Worm (Caenorhabditis elegans) whole organism, L2 larva: ENCODE data around the gene F56B3.9.

Experiments
- F13H6.1 ChIP-seq: sonication (generic microtip); optimal IDR thresholded peaks from 2 replicates; lab custom pipeline; 2016; ENCODE audit warnings: missing genetic modification characterization, missing compliant biosample characterization
- R02D3.7 ChIP-seq: fragments of 150-350 bp; optimal IDR thresholded peaks from 2 replicates; lab custom pipeline; 2014; ENCODE audit warnings: missing biosample characterization, missing genetic modification characterization
- Y55F3AM.14 ChIP-seq: fragments of 200-800 bp; sonication (Bioruptor generic); optimal IDR thresholded peaks from 2 replicates; lab custom pipeline; 2018; ENCODE audit warnings: mild to moderate bottlenecking, missing genetic modification characterization, missing compliant biosample characterization
- alr-1 ChIP-seq: fragments of 150-350 bp; optimal IDR thresholded peaks from 2 replicates; lab custom pipeline; 2014; ENCODE audit warnings: missing biosample characterization, missing genetic modification characterization
- ceh-16 ChIP-seq: fragments of 150-350 bp; optimal IDR thresholded peaks from 2 replicates; lab custom pipeline; 2014; ENCODE audit warnings: missing biosample characterization, missing genetic modification characterization
- crh-2 ChIP-seq: sonication (generic microtip); optimal IDR thresholded peaks from 2 replicates; lab custom pipeline; 2017; ENCODE audit warnings: missing biosample characterization, missing genetic modification characterization
- egl-27 ChIP-seq: sonication (generic microtip); optimal IDR thresholded peaks from 3 replicates; lab custom pipeline; 2017; ENCODE audit warnings: missing biosample characterization, missing genetic modification reagents, missing genetic modification characterization
- elt-1 ChIP-seq: fragments of 150-350 bp; optimal IDR thresholded peaks from 2 replicates; lab custom pipeline; 2014; ENCODE audit warnings: missing biosample characterization, missing genetic modification characterization
- elt-3 ChIP-seq: sonication (generic microtip); optimal IDR thresholded peaks from 2 replicates; lab custom pipeline; 2017; ENCODE audit warnings: missing biosample characterization, missing genetic modification characterization
- fos-1 ChIP-seq: fragments of 150-350 bp; optimal IDR thresholded peaks from 2 replicates; lab custom pipeline; 2014; ENCODE audit warnings: missing biosample characterization, missing genetic modification characterization
- gmeb-1 ChIP-seq: fragments of 150-350 bp; optimal IDR thresholded peaks from 2 replicates; lab custom pipeline; 2014; ENCODE audit warnings: missing biosample characterization, missing genetic modification characterization
- lin-11 ChIP-seq: fragments of 150-350 bp; sonication (generic microtip); optimal IDR thresholded peaks from 2 replicates; lab custom pipeline; 2014; ENCODE audit warnings: missing biosample characterization, missing genetic modification characterization, inconsistent platforms, mixed read lengths
- lin-13 ChIP-seq: fragments of 150-350 bp; optimal IDR thresholded peaks from 2 replicates; lab custom pipeline; 2014; ENCODE audit warnings: missing biosample characterization, missing genetic modification reagents, missing genetic modification characterization
- lsy-2 ChIP-seq, 2 experiments: fragments of 150-350 bp in 1 of 2; sonication (generic microtip) in 1 of 2; optimal IDR thresholded peaks; 2 replicates each; lab custom pipeline; 2014 to 2017; ENCODE audit warnings: missing biosample characterization in 2 of 2, missing genetic modification characterization in 2 of 2
- mab-5 ChIP-seq: fragments of 150-350 bp; optimal IDR thresholded peaks from 2 replicates; lab custom pipeline; 2014; ENCODE audit warnings: missing biosample characterization, missing genetic modification characterization
- mdl-1 ChIP-seq, 2 experiments: fragments of 150-350 bp in 1 of 2; sonication (generic microtip) in 1 of 2; optimal IDR thresholded peaks; 2 replicates each; lab custom pipeline; 2017; ENCODE audit warnings: missing biosample characterization in 2 of 2, missing genetic modification characterization in 2 of 2
- nhr-12 ChIP-seq: fragments of 150-350 bp; optimal IDR thresholded peaks from 2 replicates; lab custom pipeline; 2014; ENCODE audit warnings: missing biosample characterization, missing genetic modification characterization
- nhr-21 ChIP-seq: fragments of 150-350 bp; optimal IDR thresholded peaks from 2 replicates; lab custom pipeline; 2014; ENCODE audit warnings: missing biosample characterization, missing genetic modification characterization
- nhr-237 ChIP-seq: fragments of 150-350 bp; optimal IDR thresholded peaks from 2 replicates; lab custom pipeline; 2014; ENCODE audit warnings: missing biosample characterization, missing genetic modification characterization
- nhr-6 ChIP-seq: fragments of 150-350 bp; optimal IDR thresholded peaks from 2 replicates; lab custom pipeline; 2014; ENCODE audit warnings: missing biosample characterization, missing genetic modification characterization
- peb-1 ChIP-seq: fragments of 150-350 bp; optimal IDR thresholded peaks from 2 replicates; lab custom pipeline; 2014; ENCODE audit warnings: missing biosample characterization, missing genetic modification characterization
- sem-4 ChIP-seq: fragments of 150-350 bp; optimal IDR thresholded peaks from 2 replicates; lab custom pipeline; 2014; ENCODE audit warnings: missing biosample characterization, missing genetic modification reagents, missing genetic modification characterization
- skn-1 ChIP-seq: sonication (generic microtip); optimal IDR thresholded peaks from 2 replicates; lab custom pipeline; 2017; ENCODE audit warnings: missing biosample characterization, missing genetic modification characterization
- sma-3 ChIP-seq: sonication (generic microtip); optimal IDR thresholded peaks from 2 replicates; lab custom pipeline; 2016; ENCODE audit warnings: missing genetic modification reagents, missing genetic modification characterization, missing compliant biosample characterization
- unc-39 ChIP-seq: fragments of 150-350 bp; optimal IDR thresholded peaks from 2 replicates; lab custom pipeline; 2014; ENCODE audit warnings: missing biosample characterization, missing genetic modification characterization
- unc-55 ChIP-seq: fragments of 150-350 bp; sonication (generic microtip); optimal IDR thresholded peaks from 3 replicates; lab custom pipeline; 2014; ENCODE audit warnings: missing biosample characterization, missing genetic modification reagents, missing genetic modification characterization
- unc-62 ChIP-seq: fragments of 150-350 bp; optimal IDR thresholded peaks from 2 replicates; lab custom pipeline; 2014; ENCODE audit warnings: missing biosample characterization, missing genetic modification reagents, missing genetic modification characterization
- ztf-4 ChIP-seq: fragments of 150-350 bp; optimal IDR thresholded peaks from 2 replicates; lab custom pipeline; 2014; ENCODE audit warnings: missing biosample characterization, missing genetic modification characterization

Gene F56B3.9

DNA sequence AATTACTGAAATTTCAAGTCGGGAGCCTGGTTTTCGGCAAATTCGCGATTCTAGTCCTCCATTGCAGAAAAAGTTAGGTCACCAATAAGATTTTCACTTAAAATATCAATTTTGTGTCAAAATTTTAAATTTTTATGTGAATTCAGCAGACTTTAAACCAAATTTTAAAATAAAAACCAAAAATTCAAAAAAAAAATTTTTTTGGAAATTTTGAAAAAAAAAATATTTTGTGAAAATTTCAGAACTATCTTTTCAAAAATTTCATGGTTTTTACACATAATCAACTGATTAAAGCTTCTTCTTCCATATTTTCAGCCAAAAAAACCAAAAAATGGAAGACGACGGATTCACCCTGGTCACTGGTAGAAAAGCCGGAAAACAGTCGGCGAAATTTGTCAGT lies 33.6 kb downstream of the F56B3.9 start, which contains the start of gene Y55F3BL.4:
Gene Y55F3BL.4, plus strand, starts transcription at position 301 of the 400 bp plus-strand sequence.
- no peak for TF ChIP-seq F13H6.1 (tag; lab: Kevin White, UChicago)
- no peak for TF ChIP-seq R02D3.7
- no peak for TF ChIP-seq nhr-21
- TF ChIP-seq nhr-12, result no peak
- no peak for TF ChIP-seq skn-1 (tag; lab: Kevin White, UChicago)
- no peak for TF ChIP-seq lin-13 (GFP tag; lab: Kevin White, UChicago)
- TF ChIP-seq sma-3 (GFP tag; lab: Kevin White, UChicago), result no peak
- TF ChIP-seq mdl-1 (tag; optimal IDR thresholded peaks at IDR 0.05; lab: Kevin White, UChicago), result no peak
- TF ChIP-seq nhr-6 (tag; lab: Kevin White, UChicago), result no peak
- no peak for TF ChIP-seq unc-62 (GFP tag; lab: Kevin White, UChicago)
- TF ChIP-seq egl-27, result no peak

DNA sequence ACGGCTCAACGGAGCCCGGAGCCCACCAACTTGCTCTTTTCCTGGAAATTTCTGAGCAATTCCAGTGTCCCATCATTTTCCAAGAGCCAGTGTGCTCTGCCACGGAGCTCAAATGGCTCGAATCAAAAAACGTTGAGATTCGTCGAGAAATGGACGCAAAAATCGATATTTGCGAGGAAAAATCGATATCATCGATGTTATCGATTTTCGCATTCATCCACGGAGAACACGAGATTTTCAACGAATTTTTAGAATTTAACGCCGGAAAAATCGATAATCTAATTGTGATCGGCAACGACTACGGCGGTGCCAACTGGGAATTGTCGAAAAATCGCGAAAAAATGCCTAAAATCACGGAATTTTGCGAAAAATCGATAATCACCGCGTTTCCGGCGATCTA lies 34.5 kb downstream of the F56B3.9 start:
- TF ChIP-seq peb-1 (tag; lab: Kevin White, UChicago), result no peak

ce11 chrIV:807027-807516 lies 35.9 kb downstream of the F56B3.9 start, which contains the start of gene Y55F3BL.6:
Gene Y55F3BL.6, minus strand, starts transcription at chrIV:807077.
- TF ChIP-seq nhr-12, result no peak
- peak; percentile 34 for TF ChIP-seq lin-11 (tag; lab: Kevin White, UChicago)
- TF ChIP-seq ceh-16 (tag; lab: Kevin White, UChicago), result no peak

DNA sequence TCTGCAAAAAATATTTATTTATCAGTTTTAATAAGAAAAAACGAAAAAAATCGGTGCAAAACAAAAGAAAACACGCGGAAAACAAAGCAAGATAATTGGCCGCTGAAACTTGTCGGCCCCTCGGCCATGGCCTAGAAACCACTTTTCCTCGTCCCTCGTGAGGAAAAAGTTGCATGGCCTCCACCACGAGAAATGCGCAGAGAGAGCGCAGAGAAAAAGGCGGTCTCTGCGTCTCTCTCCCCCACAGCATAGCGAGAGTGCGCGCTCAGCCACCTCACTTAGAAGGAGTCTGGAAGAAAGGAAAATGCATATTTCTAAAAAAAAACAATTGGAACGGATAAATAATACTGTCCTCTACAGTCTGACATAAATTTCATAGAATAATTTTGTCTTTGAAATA lies 42.2 kb downstream of the F56B3.9 start:
- TF ChIP-seq gmeb-1 (tag; lab: Kevin White, UChicago) (peak; percentile 29), F13H6.1 (tag; lab: Kevin White, UChicago) (peak; percentile 6), lsy-2 (tag; optimal IDR thresholded peaks at IDR 0.05; lab: Kevin White, UChicago) (peak in 1 of 2 experiments; percentile 31), unc-55 (GFP tag; lab: Kevin White, UChicago) (peak; percentile 55)

ce11 chrIV:817879-818278 lies 46.7 kb downstream of the F56B3.9 start:
- TF ChIP-seq mdl-1 (tag; optimal IDR thresholded peaks at IDR 0.05; lab: Kevin White, UChicago), result no peak
- TF ChIP-seq crh-2 (tag; lab: Kevin White, UChicago), result no peak
- no peak for TF ChIP-seq elt-3 (tag; lab: Kevin White, UChicago)
- no peak for TF ChIP-seq nhr-6 (tag; lab: Kevin White, UChicago)
- no peak for TF ChIP-seq lsy-2 (tag; optimal IDR thresholded peaks at IDR 0.05; lab: Kevin White, UChicago)
- no peak for TF ChIP-seq fos-1 (tag; lab: Kevin White, UChicago)
- no peak for TF ChIP-seq skn-1 (tag; lab: Kevin White, UChicago)
- no peak for TF ChIP-seq unc-39 (tag; lab: Kevin White, UChicago)
- TF ChIP-seq nhr-237 (tag; lab: Kevin White, UChicago), result no peak
- no peak for TF ChIP-seq mab-5 (tag; lab: Kevin White, UChicago)
- TF ChIP-seq Y55F3AM.14 (GFP tag; lab: Kevin White, UChicago), result no peak
- TF ChIP-seq lin-13 (GFP tag; lab: Kevin White, UChicago), result no peak
- TF ChIP-seq alr-1 (tag; lab: Kevin White, UChicago), result no peak
- no peak for TF ChIP-seq lin-11 (tag; lab: Kevin White, UChicago)
- no peak for TF ChIP-seq ztf-4 (tag; lab: Kevin White, UChicago)
- no peak for TF ChIP-seq sem-4 (tag; lab: Kevin White, UChicago)
- TF ChIP-seq elt-1 (tag; lab: Kevin White, UChicago), result no peak
- no peak for TF ChIP-seq gmeb-1 (tag; lab: Kevin White, UChicago)
- TF ChIP-seq unc-62 (GFP tag; lab: Kevin White, UChicago), result no peak
